Fruit fly (Drosophila melanogaster): Measurements from ENCODE around the gene CG17154.

The CG17154 gene

dm6 chr3L:12096799-12097662 lies 8.6 kb downstream of the CG17154 start:
- peak; percentile 34 for TF ChIP-seq CG6854 (GFP tag; optimal IDR thresholded peaks at IDR 0.05)
- TF ChIP-seq CG6163 (GFP tag; IDR thresholded peaks at IDR 0.05): peak; percentile 75
- TF ChIP-seq CG8632 (GFP tag; optimal IDR thresholded peaks at IDR 0.05): peak; percentile 50
- peak; percentile 21 for TF ChIP-seq CG6792 (GFP tag; optimal IDR thresholded peaks at IDR 0.05)
- TF ChIP-seq CG15336 (GFP tag; IDR thresholded peaks at IDR 0.05): peak; percentile 75
- no peak for TF ChIP-seq fd85E (GFP tag; optimal IDR thresholded peaks at IDR 0.05)
- TF ChIP-seq OdsH (GFP tag; optimal IDR thresholded peaks at IDR 0.05): peak; percentile 34
- no peak for TF ChIP-seq Lpt (GFP tag; optimal IDR thresholded peaks at IDR 0.05)
- peak; percentile 2 for TF ChIP-seq Blimp-1 (GFP tag; optimal IDR thresholded peaks at IDR 0.05)
- peak; percentile 2 for TF ChIP-seq Ets21C (GFP tag; optimal IDR thresholded peaks at IDR 0.05)
- TF ChIP-seq CG9139 (GFP tag; optimal IDR thresholded peaks at IDR 0.05): peak; percentile 48
- peak; percentile 37 for TF ChIP-seq lz (GFP tag; optimal IDR thresholded peaks at IDR 0.05)
- peak; percentile 14 for TF ChIP-seq CG10669 (GFP tag; optimal IDR thresholded peaks at IDR 0.05)
- TF ChIP-seq cyc (GFP tag; optimal IDR thresholded peaks at IDR 0.05): peak; percentile 59
- peak; percentile 77 for TF ChIP-seq svp (GFP tag)
- TF ChIP-seq CG8319 (GFP tag; optimal IDR thresholded peaks at IDR 0.05): no peak
- peak; percentile 68 for TF ChIP-seq CG8119 (GFP tag; IDR thresholded peaks at IDR 0.05)
- TF ChIP-seq CG6808 (GFP tag; optimal IDR thresholded peaks at IDR 0.05): peak; percentile 42
- TF ChIP-seq CG34406 (GFP tag; optimal IDR thresholded peaks at IDR 0.05): peak; percentile 55
- TF ChIP-seq CG11902 (GFP tag; optimal IDR thresholded peaks at IDR 0.05): peak; percentile 6
- peak; percentile 57 for TF ChIP-seq CG6276 (GFP tag; optimal IDR thresholded peaks at IDR 0.05)
- TF ChIP-seq Smox (GFP tag; optimal IDR thresholded peaks at IDR 0.05): peak; percentile 66
- peak; percentile 53 for TF ChIP-seq CG4318 (GFP tag; optimal IDR thresholded peaks at IDR 0.05)
- TF ChIP-seq Ets96B (tag; optimal IDR thresholded peaks at IDR 0.05): peak; percentile 56
- TF ChIP-seq CG3919 (GFP tag; optimal IDR thresholded peaks at IDR 0.05): peak; percentile 66
- peak; percentile 74 for TF ChIP-seq CG3032 (tag; optimal IDR thresholded peaks at IDR 0.05)
- peak; percentile 23 for TF ChIP-seq CG10631 (GFP tag; optimal IDR thresholded peaks at IDR 0.05)
- TF ChIP-seq achi (GFP tag; optimal IDR thresholded peaks at IDR 0.05): peak; percentile 42
- peak; percentile 51 for TF ChIP-seq Eip75B (GFP tag; optimal IDR thresholded peaks at IDR 0.05)
- TF ChIP-seq CG1621 (tag; optimal IDR thresholded peaks at IDR 0.05): peak; percentile 6
- peak; percentile 42 for TF ChIP-seq net (GFP tag; optimal IDR thresholded peaks at IDR 0.05)
- peak; percentile 54 for TF ChIP-seq Hr4 (GFP tag; optimal IDR thresholded peaks at IDR 0.05)
- TF ChIP-seq dac (GFP tag; optimal IDR thresholded peaks at IDR 0.05): peak; percentile 35
- TF ChIP-seq Gug (GFP tag; IDR thresholded peaks at IDR 0.05): 0 out of 2 replicates have a peak, but pooled peaks have one; percentile 30
- TF ChIP-seq dsx (GFP tag; optimal IDR thresholded peaks at IDR 0.05; ENCODE audit: poor library complexity, severe bottlenecking): peak; percentile 66
- peak; percentile 73 for TF ChIP-seq CG32006 (GFP tag; optimal IDR thresholded peaks at IDR 0.05)
- peak in 1 of 2 experiments; percentile 32 for TF ChIP-seq salr (GFP tag; optimal IDR thresholded peaks at IDR 0.05)
- TF ChIP-seq Hr38 (GFP tag; optimal IDR thresholded peaks at IDR 0.05): no peak
- TF ChIP-seq Hr39 (GFP tag; optimal IDR thresholded peaks at IDR 0.05): peak; percentile 7
- peak; percentile 62 for TF ChIP-seq Sox102F (GFP tag; optimal IDR thresholded peaks at IDR 0.05)
- TF ChIP-seq topi (GFP tag; optimal IDR thresholded peaks at IDR 0.05): peak; percentile 62
- no peak for TF ChIP-seq fkh (GFP tag; optimal IDR thresholded peaks at IDR 0.05)
- peak; percentile 9 for TF ChIP-seq spab (GFP tag; optimal IDR thresholded peaks at IDR 0.05)
- TF ChIP-seq CG11294 (GFP tag; IDR thresholded peaks at IDR 0.05): no peak
- peak; percentile 54; the same call in 1 of the 3 replicates for TF ChIP-seq eg (GFP tag; IDR thresholded peaks at IDR 0.05)
- TF ChIP-seq Met (GFP tag; optimal IDR thresholded peaks at IDR 0.05): peak; percentile 58
- peak; percentile 32 for TF ChIP-seq CG31627 (GFP tag; optimal IDR thresholded peaks at IDR 0.05)
- TF ChIP-seq CG7368 (GFP tag; optimal IDR thresholded peaks at IDR 0.05): peak; percentile 12
- TF ChIP-seq Sox15 (GFP tag; optimal IDR thresholded peaks at IDR 0.05): peak; percentile 6
- TF ChIP-seq fd59A (GFP tag; optimal IDR thresholded peaks at IDR 0.05): peak; percentile 19

Data from whole organism, prepupa.